Fruit fly (Drosophila melanogaster): Measurements from ENCODE around the gene CG6845.

DNA sequence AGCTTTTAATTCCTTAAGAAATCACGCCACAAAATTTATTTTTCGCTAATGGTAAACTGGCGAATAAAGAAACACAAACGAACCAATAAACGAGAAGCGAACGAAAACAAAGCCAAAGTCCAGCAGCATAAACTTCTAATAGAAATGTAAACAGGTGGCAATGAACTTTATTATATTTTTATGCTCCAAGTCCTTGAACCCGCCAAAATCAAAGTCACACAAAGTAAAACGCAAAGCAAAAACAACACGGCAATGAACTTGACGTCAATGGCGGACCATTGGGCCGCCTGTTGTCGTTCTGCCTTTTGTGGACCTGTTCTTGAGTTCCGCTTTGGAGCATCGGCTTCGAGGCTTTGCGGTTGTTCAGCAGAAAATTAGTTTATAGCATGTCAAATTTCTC, 11.4 kb upstream of the CG6845 start:
- no peak for TF ChIP-seq Rel (GFP tag; optimal IDR thresholded peaks at IDR 0.05)
- no peak for TF ChIP-seq Rel (tag; optimal IDR thresholded peaks at IDR 0.05)
- TF ChIP-seq h (GFP tag; optimal IDR thresholded peaks at IDR 0.05) = no peak
- TF ChIP-seq tai (GFP tag; optimal IDR thresholded peaks at IDR 0.05) = no peak
- no peak for TF ChIP-seq brk (GFP tag; optimal IDR thresholded peaks at IDR 0.05)
- TF ChIP-seq CG32264 (GFP tag; optimal IDR thresholded peaks at IDR 0.05) = no peak
- TF ChIP-seq sage (GFP tag; optimal IDR thresholded peaks at IDR 0.05) = no peak
- no peak for TF ChIP-seq Dfd (GFP tag; optimal IDR thresholded peaks at IDR 0.05)
- TF ChIP-seq psq (GFP tag; optimal IDR thresholded peaks at IDR 0.05) = no peak
- TF ChIP-seq woc (GFP tag; optimal IDR thresholded peaks at IDR 0.05) = no peak

All from whole organism, wandering third instar larva.